Worm (Caenorhabditis elegans): ENCODE results near the gene C16A3.5.
A peak's percentile ranks its signal among the peaks of the same experiment; 100 is the strongest.

C16A3.5 gene

DNA sequence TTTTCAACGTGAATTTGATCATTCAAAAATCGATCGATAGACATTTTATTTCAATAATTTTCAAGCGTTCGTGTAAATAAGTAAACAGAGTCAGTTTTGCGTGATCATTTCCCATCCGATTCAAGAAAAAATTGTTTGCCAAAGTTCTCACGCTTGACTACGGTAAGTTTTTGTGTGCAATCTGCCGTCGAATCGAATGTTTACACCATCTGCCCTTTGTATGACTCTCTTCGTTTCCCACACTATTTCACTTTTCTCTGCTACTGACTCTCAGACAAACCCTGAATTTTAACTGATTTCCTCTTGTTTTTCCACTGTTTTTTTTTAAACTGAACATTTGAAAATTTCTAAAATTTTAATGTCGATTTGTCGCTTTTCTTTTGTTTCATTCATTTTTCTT, 35.8 kb upstream of the C16A3.5 start (continued):
- TF ChIP-seq atf-7 (tag; optimal IDR thresholded peaks at IDR 0.05) (peak; percentile 12), ztf-22 (GFP tag; optimal IDR thresholded peaks at IDR 0.05) (no peak), efl-1 (GFP tag; optimal IDR thresholded peaks at IDR 0.05) (peak; percentile 54), ets-4 (GFP tag; optimal IDR thresholded peaks at IDR 0.05) (no peak), lag-1 (GFP tag; IDR thresholded peaks at IDR 0.05) (no peak), aptf-3 (GFP tag; IDR thresholded peaks at IDR 0.05) (no peak), F33H1.4 (GFP tag; IDR thresholded peaks at IDR 0.05) (peak; percentile 61), nhr-90 (tag; optimal IDR thresholded peaks at IDR 0.05) (no peak), egl-44 (GFP tag; IDR thresholded peaks at IDR 0.05) (no peak), bed-1 (GFP tag; IDR thresholded peaks at IDR 0.05) (no peak), B0336.3 (GFP tag; IDR thresholded peaks at IDR 0.05) (peak; percentile 71; the same call in 1 of the 2 replicates), lin-54 (GFP tag; optimal IDR thresholded peaks at IDR 0.05) (peak; percentile 70), snpc-4 (GFP tag; optimal IDR thresholded peaks at IDR 0.05) (no peak), snpc-4 (tag; optimal IDR thresholded peaks at IDR 0.05) (peak in 3 of 4 experiments; percentile 52 to 81 (median 62)), madf-10 (tag; optimal IDR thresholded peaks at IDR 0.05) (peak; percentile 37), tbp1 (GFP tag; optimal IDR thresholded peaks at IDR 0.05) (peak; percentile 57), sdz-38 (tag; optimal IDR thresholded peaks at IDR 0.05) (no peak), ama-1 (optimal IDR thresholded peaks at IDR 0.05) (no peak), ama-1 (GFP tag; optimal IDR thresholded peaks at IDR 0.05) (no peak), him-1 (tag; optimal IDR thresholded peaks at IDR 0.05) (peak; percentile 26), F22D6.2 (tag; optimal IDR thresholded peaks at IDR 0.05) (no peak), madf-6 (GFP tag; IDR thresholded peaks at IDR 0.05) (peak; percentile 83), C06A6.2 (GFP tag; conservative IDR thresholded peaks at IDR 0.05) (no peak), attf-5 (GFP tag; optimal IDR thresholded peaks at IDR 0.05) (peak; percentile 76), unc-130 (GFP tag; optimal IDR thresholded peaks at IDR 0.05) (no peak), lsy-27 (tag; optimal IDR thresholded peaks at IDR 0.05; ENCODE audit: borderline replicate concordance, insufficient read depth) (no peak), sptf-2 (GFP tag; optimal IDR thresholded peaks at IDR 0.05) (no peak), hsf-1 (GFP tag; IDR thresholded peaks at IDR 0.05) (peak; percentile 47; the same call in 1 of the 2 replicates), ztf-3 (GFP tag; optimal IDR thresholded peaks at IDR 0.05) (no peak), cebp-1 (GFP tag; IDR thresholded peaks at IDR 0.05) (no peak), cebp-1 (tag; optimal IDR thresholded peaks at IDR 0.05) (peak; percentile 74), snpc-3.4 (tag; optimal IDR thresholded peaks at IDR 0.05) (no peak), nhr-179 (tag; optimal IDR thresholded peaks at IDR 0.05) (no peak), somi-1 (GFP tag; optimal IDR thresholded peaks at IDR 0.05) (no peak), dpff-1 (tag; optimal IDR thresholded peaks at IDR 0.05) (no peak), zim-3 (tag; optimal IDR thresholded peaks at IDR 0.05) (no peak), nhr-80 (tag; optimal IDR thresholded peaks at IDR 0.05) (peak; percentile 47), mcd-1 (GFP tag; IDR thresholded peaks at IDR 0.05) (peak; percentile 63; the same call in 1 of the 2 replicates), B0261.1 (tag; optimal IDR thresholded peaks at IDR 0.05) (no peak), nhr-27 (tag; optimal IDR thresholded peaks at IDR 0.05) (no peak), F52B5.7 (tag; optimal IDR thresholded peaks at IDR 0.05) (no peak), xnd-1 (tag; optimal IDR thresholded peaks at IDR 0.05) (peak; percentile 27), ceh-27 (GFP tag; optimal IDR thresholded peaks at IDR 0.05) (peak; percentile 72), T07F8.4 (tag; optimal IDR thresholded peaks at IDR 0.05) (no peak), ekl-4 (GFP tag; IDR thresholded peaks at IDR 0.05) (peak; percentile 80), rcor-1 (GFP tag; IDR thresholded peaks at IDR 0.05) (peak; percentile 73), lin-35 (GFP tag; optimal IDR thresholded peaks at IDR 0.05) (peak in 1 of 3 experiments; percentile 56), attf-3 (GFP tag; conservative IDR thresholded peaks at IDR 0.05) (peak; percentile 58), ccch-3 (GFP tag; optimal IDR thresholded peaks at IDR 0.05) (no peak), nhr-120 (GFP tag; IDR thresholded peaks at IDR 0.05) (no peak), dpl-1 (GFP tag; optimal IDR thresholded peaks at IDR 0.05) (peak; percentile 17)
